Worm (Caenorhabditis elegans) whole organism, L1 larva: Measurements from ENCODE around the gene ZC266.1.
A peak's percentile ranks its signal among the peaks of the same experiment; 100 is the strongest.

ENCODE experiments used
- F16B12.6 ChIP-seq: fragments of 150-350 bp; optimal IDR thresholded peaks from 2 replicates; lab custom pipeline; 2014; ENCODE audit warnings: missing biosample characterization, missing genetic modification characterization
- aha-1 ChIP-seq: fragments of 150-350 bp; optimal IDR thresholded peaks from 2 replicates; lab custom pipeline; 2014; ENCODE audit warnings: missing biosample characterization, missing genetic modification characterization
- aly-2 ChIP-seq: fragments of 150-350 bp; optimal IDR thresholded peaks from 2 replicates; lab custom pipeline; 2014; ENCODE audit warnings: missing biosample characterization, missing genetic modification characterization
- ama-1 ChIP-seq: fragments of 150-350 bp; optimal IDR thresholded peaks from 2 replicates; lab custom pipeline; 2014
- blmp-1 ChIP-seq: fragments of 150-350 bp; optimal IDR thresholded peaks from 2 replicates; lab custom pipeline; 2014; ENCODE audit warnings: missing biosample characterization, missing genetic modification characterization
- ceh-63 ChIP-seq: fragments of 200-800 bp; sonication (Bioruptor generic); optimal IDR thresholded peaks from 2 replicates; lab custom pipeline; 2018; ENCODE audit warnings: mild to moderate bottlenecking, missing genetic modification characterization, missing compliant biosample characterization
- ceh-8 ChIP-seq: fragments of 200-800 bp; sonication (Bioruptor generic); optimal IDR thresholded peaks from 2 replicates; lab custom pipeline; 2018; ENCODE audit warnings: mild to moderate bottlenecking, missing genetic modification characterization, moderate library complexity, missing compliant biosample characterization
- ceh-88 ChIP-seq: fragments of 200-800 bp; sonication (Bioruptor generic); IDR thresholded peaks from 2 replicates; pipeline ENCODE4 v1.3.6; 2022; ENCODE audit warnings: missing genetic modification characterization, missing compliant biosample characterization
- dsc-1 ChIP-seq: sonication (generic microtip); optimal IDR thresholded peaks from 2 replicates; lab custom pipeline; 2016; ENCODE audit warnings: mild to moderate bottlenecking, missing genetic modification characterization, missing compliant biosample characterization
- efl-1 ChIP-seq, 4 experiments: fragments of 150-350 bp; optimal IDR thresholded peaks in 3 of 4; peaks in 1 of 4; 1 replicate in 1 of 4; 2 replicates in 3 of 4; lab custom pipeline; 2014; ENCODE audit warnings: missing biosample characterization in 2 of 4, missing genetic modification characterization in 2 of 4, missing genetic modification reagents in 2 of 4
- efl-3 ChIP-seq: fragments of 200-800 bp; sonication (Bioruptor generic); optimal IDR thresholded peaks from 2 replicates; lab custom pipeline; 2018; ENCODE audit warnings: mild to moderate bottlenecking, missing genetic modification characterization, missing compliant biosample characterization
- egl-27 ChIP-seq, 2 experiments: fragments of 150-350 bp in 1 of 2; sonication (generic microtip); optimal IDR thresholded peaks; 3 replicates each; lab custom pipeline; 2017 to 2018; ENCODE audit warnings: missing biosample characterization in 2 of 2, missing genetic modification characterization in 2 of 2, missing genetic modification reagents in 2 of 2
- elt-2 ChIP-seq: sonication (generic microtip); optimal IDR thresholded peaks from 2 replicates; lab custom pipeline; 2016; ENCODE audit warnings: missing genetic modification characterization, mild to moderate bottlenecking, inconsistent platforms, missing compliant biosample characterization, missing genetic modification reagents
- elt-3 ChIP-seq, 6 experiments: fragments of 150-350 bp in 1 of 6; sonication (generic microtip); optimal IDR thresholded peaks; 2 replicates each; lab custom pipeline; 2017 to 2018; ENCODE audit warnings: missing biosample characterization in 6 of 6, missing genetic modification characterization in 6 of 6, inconsistent platforms in 1 of 6
- ets-5 ChIP-seq: fragments of 200-800 bp; sonication (Bioruptor generic); IDR thresholded peaks from 2 replicates; pipeline ENCODE4 v1.3.6; 2022; ENCODE audit warnings: missing genetic modification characterization, missing compliant biosample characterization
- fkh-10 ChIP-seq: sonication (generic microtip); optimal IDR thresholded peaks from 2 replicates; lab custom pipeline; 2017; ENCODE audit warnings: missing biosample characterization, missing genetic modification reagents, missing genetic modification characterization
- fkh-8 ChIP-seq: sonication (generic microtip); optimal IDR thresholded peaks from 2 replicates; lab custom pipeline; 2016; ENCODE audit warnings: mild to moderate bottlenecking, missing genetic modification characterization, missing compliant biosample characterization
- hpl-2 ChIP-seq: fragments of 150-350 bp; optimal IDR thresholded peaks from 2 replicates; lab custom pipeline; 2014; ENCODE audit warnings: missing biosample characterization, missing genetic modification reagents, missing genetic modification characterization
- lin-13 ChIP-seq: fragments of 150-350 bp; optimal IDR thresholded peaks from 2 replicates; lab custom pipeline; 2014; ENCODE audit warnings: missing biosample characterization, missing genetic modification reagents, missing genetic modification characterization
- lin-14 ChIP-seq: fragments of 200-800 bp; sonication (Bioruptor generic); optimal IDR thresholded peaks from 2 replicates; lab custom pipeline; 2018; ENCODE audit warnings: mild to moderate bottlenecking, missing genetic modification characterization, moderate library complexity, missing compliant biosample characterization
- lin-15B ChIP-seq: fragments of 150-350 bp; sonication (generic microtip); optimal IDR thresholded peaks from 3 replicates; lab custom pipeline; 2014; ENCODE audit warnings: missing biosample characterization, missing genetic modification characterization
- lin-35 ChIP-seq, 2 experiments: fragments of 150-350 bp; optimal IDR thresholded peaks; 2 replicates each; lab custom pipeline; 2014; ENCODE audit warnings: missing biosample characterization in 2 of 2, missing genetic modification characterization in 2 of 2, missing genetic modification reagents in 2 of 2
- lin-39 ChIP-seq: fragments of 150-350 bp; optimal IDR thresholded peaks from 2 replicates; lab custom pipeline; 2014; ENCODE audit warnings: missing biosample characterization, missing genetic modification reagents, missing genetic modification characterization
- mdl-1 ChIP-seq, 2 experiments: fragments of 150-350 bp; optimal IDR thresholded peaks; 2 replicates each; lab custom pipeline; 2014 to 2017; ENCODE audit warnings: missing biosample characterization in 2 of 2, missing genetic modification characterization in 2 of 2, inconsistent platforms in 1 of 2
- nhr-12 ChIP-seq: sonication (generic microtip); optimal IDR thresholded peaks from 2 replicates; lab custom pipeline; 2017; ENCODE audit warnings: missing biosample characterization, missing genetic modification characterization
- nhr-20 ChIP-seq: sonication (generic microtip); optimal IDR thresholded peaks from 2 replicates; lab custom pipeline; 2016; ENCODE audit warnings: mild to moderate bottlenecking, missing genetic modification characterization, missing compliant biosample characterization
- nhr-28 ChIP-seq: fragments of 150-350 bp; optimal IDR thresholded peaks from 2 replicates; lab custom pipeline; 2014; ENCODE audit warnings: missing biosample characterization, missing genetic modification characterization
- nhr-47 ChIP-seq: sonication (generic microtip); optimal IDR thresholded peaks from 2 replicates; lab custom pipeline; 2016; ENCODE audit warnings: mild to moderate bottlenecking, missing genetic modification characterization, moderate library complexity, missing compliant biosample characterization
- nhr-71 ChIP-seq: sonication (generic microtip); optimal IDR thresholded peaks from 2 replicates; lab custom pipeline; 2016; ENCODE audit warnings: mild to moderate bottlenecking, missing genetic modification characterization, moderate library complexity, missing compliant biosample characterization
- nhr-76 ChIP-seq: sonication (generic microtip); optimal IDR thresholded peaks from 2 replicates; lab custom pipeline; 2017; ENCODE audit warnings: missing biosample characterization, missing genetic modification characterization
- nhr-84 ChIP-seq: sonication (generic microtip); optimal IDR thresholded peaks from 2 replicates; lab custom pipeline; 2017; ENCODE audit warnings: missing biosample characterization, missing genetic modification characterization
- nhr-85 ChIP-seq: sonication (generic microtip); peaks from one replicate; lab custom pipeline; 2016; ENCODE audit warnings: missing genetic modification characterization, inconsistent platforms, missing compliant biosample characterization
- nhr-90 ChIP-seq: sonication (generic microtip); optimal IDR thresholded peaks from 2 replicates; lab custom pipeline; 2016; ENCODE audit warnings: mild to moderate bottlenecking, missing genetic modification characterization, missing compliant biosample characterization; ENCODE audit not compliant: poor library complexity
- pqm-1 ChIP-seq: sonication (generic microtip); optimal IDR thresholded peaks from 3 replicates; lab custom pipeline; 2017; ENCODE audit warnings: missing biosample characterization, missing genetic modification characterization
- rnt-1 ChIP-seq: sonication (generic microtip); optimal IDR thresholded peaks from 2 replicates; lab custom pipeline; 2016; ENCODE audit warnings: mild to moderate bottlenecking, missing genetic modification characterization, moderate library complexity, missing compliant biosample characterization
- skn-1 ChIP-seq: fragments of 150-350 bp; optimal IDR thresholded peaks from 2 replicates; lab custom pipeline; 2014; ENCODE audit warnings: missing biosample characterization, missing genetic modification characterization
- sup-37 ChIP-seq: fragments of 200-800 bp; sonication (Bioruptor generic); optimal IDR thresholded peaks from 2 replicates; lab custom pipeline; 2018; ENCODE audit warnings: mild to moderate bottlenecking, missing genetic modification characterization, missing compliant biosample characterization
- swsn-7 ChIP-seq: sonication (generic microtip); optimal IDR thresholded peaks from 2 replicates; lab custom pipeline; 2016; ENCODE audit warnings: missing genetic modification characterization, missing compliant biosample characterization
- unc-62 ChIP-seq: fragments of 150-350 bp; optimal IDR thresholded peaks from 2 replicates; lab custom pipeline; 2014; ENCODE audit warnings: missing biosample characterization, missing genetic modification reagents, missing genetic modification characterization
- vab-15 ChIP-seq: sonication (generic microtip); optimal IDR thresholded peaks from 2 replicates; lab custom pipeline; 2017; ENCODE audit warnings: missing genotype, mild to moderate bottlenecking, missing genetic modification characterization, missing compliant biosample characterization
- xbp-1 ChIP-seq: sonication (generic microtip); optimal IDR thresholded peaks from 2 replicates; lab custom pipeline; 2016; ENCODE audit warnings: missing genetic modification characterization, missing compliant biosample characterization
- zip-4 ChIP-seq: fragments of 200-800 bp; sonication (Bioruptor generic); optimal IDR thresholded peaks from 2 replicates; lab custom pipeline; 2018; ENCODE audit warnings: mild to moderate bottlenecking, missing genetic modification characterization, moderate library complexity, missing compliant biosample characterization
- ztf-11 ChIP-seq, 2 experiments: sonication (generic microtip); optimal IDR thresholded peaks; 2 replicates each; lab custom pipeline; 2016 to 2017; ENCODE audit warnings: missing genetic modification characterization in 2 of 2, missing biosample characterization in 1 of 2, missing compliant biosample characterization in 1 of 2

ZC266.1 gene

DNA sequence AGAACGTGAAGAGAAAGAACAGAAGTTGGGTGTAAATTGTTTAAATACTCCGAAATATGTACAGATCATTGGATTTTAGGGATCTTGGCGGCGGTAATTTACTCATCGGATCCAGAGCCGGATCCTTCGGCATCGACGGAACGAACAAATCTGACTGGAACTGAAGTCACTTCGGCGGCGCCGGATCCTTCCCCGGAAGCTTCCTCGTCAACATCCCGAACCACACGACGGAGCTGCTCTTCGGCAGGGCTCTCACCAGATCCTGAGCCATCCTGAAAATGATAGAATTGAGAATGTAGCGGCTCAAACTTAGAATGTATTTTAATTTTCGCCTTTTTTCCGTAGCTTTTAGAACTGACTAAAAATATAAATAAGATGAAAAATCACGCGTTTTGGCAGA lies 8.4 kb downstream of the ZC266.1 start:
- TF ChIP-seq lin-13 (no peak), nhr-76 (no peak), dsc-1 (tag; lab: Kevin White, UChicago) (no peak), ama-1 (no peak), nhr-85 (tag; lab: Kevin White, UChicago) (no peak), nhr-28 (tag; lab: Kevin White, UChicago) (no peak), skn-1 (no peak), ets-5 (GFP tag; lab: Robert Waterston, UW) (no peak), aha-1 (no peak), xbp-1 (tag; lab: Kevin White, UChicago) (no peak), blmp-1 (no peak)

DNA sequence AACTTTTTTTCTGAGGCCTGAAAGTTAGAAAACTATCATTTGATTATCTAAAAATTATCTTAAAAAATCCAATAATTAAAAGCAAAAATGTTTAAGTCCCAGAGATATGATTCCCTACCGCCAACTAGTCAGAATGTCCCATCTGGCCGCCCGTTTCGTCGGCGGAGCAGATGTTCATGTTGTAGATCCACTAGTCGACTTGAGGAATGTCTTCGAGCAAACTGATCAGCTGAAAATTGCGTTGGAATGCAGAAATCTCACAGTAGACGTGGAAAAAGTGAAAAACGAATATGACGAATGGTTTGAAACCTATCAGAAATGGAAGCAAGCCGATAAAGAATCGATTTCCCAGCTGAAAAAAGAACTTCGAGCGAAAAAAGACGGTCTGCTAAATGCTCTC lies 10.9 kb downstream of the ZC266.1 start, which contains the start of gene K03B4.1:
Gene K03B4.1 (plus strand): TSS at position 97 of the 400 bp plus-strand sequence.
- TF ChIP-seq ama-1 (peak; percentile 38), mdl-1 (tag; optimal IDR thresholded peaks at IDR 0.05; lab: Kevin White, UChicago) (no peak), swsn-7 (tag; lab: Kevin White, UChicago) (no peak), nhr-71 (tag; lab: Kevin White, UChicago) (no peak), nhr-47 (tag; lab: Kevin White, UChicago) (no peak), nhr-12 (tag; lab: Kevin White, UChicago) (no peak), efl-1 (optimal IDR thresholded peaks at IDR 0.05; lab: Kevin White, UChicago) (no peak), efl-1 (GFP tag; optimal IDR thresholded peaks at IDR 0.05 in 1 of 2; lab: Kevin White, UChicago) (peak in 1 of 2 experiments; percentile 43)

DNA sequence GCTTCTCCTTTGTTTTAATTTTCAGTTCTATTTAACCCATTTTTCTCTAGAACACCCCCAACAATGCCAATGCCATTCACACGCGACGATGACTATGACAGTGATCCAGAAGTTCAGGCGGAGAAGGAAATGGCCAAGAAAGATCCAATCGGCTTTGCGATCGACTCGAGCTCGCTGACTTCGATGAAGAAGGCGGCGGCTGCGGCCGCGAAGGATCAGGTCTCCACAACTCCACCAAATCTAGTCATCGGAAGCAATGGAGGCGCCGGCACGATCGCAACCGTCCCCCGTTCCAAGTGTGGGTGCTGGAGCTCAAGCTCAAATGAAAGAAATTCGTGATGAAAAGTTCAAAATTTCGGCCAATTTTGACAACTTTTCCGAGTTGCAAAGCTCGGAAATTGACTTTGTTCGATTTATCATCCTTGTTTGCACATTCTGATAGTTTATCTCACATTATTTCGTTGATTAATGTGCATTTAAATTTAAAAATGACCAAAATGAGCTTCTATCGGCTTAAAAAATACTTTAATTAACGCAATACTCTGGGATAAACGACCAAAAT lies 12.1 kb downstream of the ZC266.1 start, which contains the start of gene K03B4.2:
Gene K03B4.2 (plus strand): TSS at position 51 of the 562 bp plus-strand sequence.
- TF ChIP-seq lin-35 (GFP tag; optimal IDR thresholded peaks at IDR 0.05; lab: Kevin White, UChicago) (no peak), efl-1 (optimal IDR thresholded peaks at IDR 0.05; lab: Kevin White, UChicago) (no peak), efl-1 (GFP tag; optimal IDR thresholded peaks at IDR 0.05 in 1 of 2; lab: Kevin White, UChicago) (peak in 1 of 2 experiments; percentile 81), nhr-71 (tag; lab: Kevin White, UChicago) (peak; percentile 11), nhr-90 (tag; lab: Kevin White, UChicago) (no peak), elt-2 (tag; lab: Kevin White, UChicago) (peak; percentile 3), hpl-2 (no peak), fkh-8 (no peak), ama-1 (peak; percentile 71), swsn-7 (tag; lab: Kevin White, UChicago) (no peak), efl-3 (GFP tag; lab: Kevin White, UChicago) (no peak)

DNA sequence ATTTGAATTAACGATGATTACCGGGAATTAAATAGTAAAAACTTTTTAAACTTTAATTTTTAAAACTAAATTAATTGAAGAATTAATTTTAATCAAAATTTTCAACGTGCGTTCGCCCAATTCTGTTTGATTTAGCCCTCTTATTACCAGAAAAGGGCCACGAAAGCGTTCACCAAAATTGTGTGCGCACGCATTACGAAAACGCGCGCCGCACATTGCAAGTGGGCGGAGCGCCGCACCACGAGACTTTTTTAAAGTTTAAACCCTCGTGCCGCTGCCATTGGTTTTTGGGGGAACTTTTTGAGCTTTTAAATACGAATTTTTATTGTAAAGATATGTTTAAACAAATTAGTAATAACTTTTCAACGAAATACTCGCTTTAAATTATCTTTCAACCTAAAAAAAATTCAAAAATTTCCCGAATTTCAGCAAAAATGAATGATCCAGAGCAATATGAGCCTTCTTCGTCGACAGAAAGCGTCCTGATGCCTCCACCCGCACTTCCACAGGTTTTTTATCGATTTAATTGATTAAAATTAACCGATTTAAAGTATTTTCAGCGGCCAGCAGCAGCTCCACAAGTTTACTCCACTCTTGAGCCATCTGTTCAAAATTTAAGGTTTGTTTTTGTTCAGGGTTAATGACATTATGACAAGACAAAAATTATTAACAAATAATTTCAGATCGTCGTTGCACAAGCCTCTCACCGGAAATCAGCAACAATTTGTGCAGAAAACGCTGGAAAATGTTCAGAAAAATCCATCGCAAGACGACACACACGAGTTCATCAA lies 13.2 kb downstream of the ZC266.1 start, which contains the start of gene taf-10:
Gene taf-10 (plus strand): TSS at position 424 of the 791 bp plus-strand sequence.
- TF ChIP-seq lin-14 (GFP tag; lab: Kevin White, UChicago): peak; percentile 75
- no peak for TF ChIP-seq pqm-1 (tag; lab: Kevin White, UChicago)
- no peak for TF ChIP-seq fkh-10
- TF ChIP-seq ceh-88 (GFP tag; lab: Robert Waterston, UW): no peak
- TF ChIP-seq elt-3 (tag; optimal IDR thresholded peaks at IDR 0.05; lab: Kevin White, UChicago): peak in 1 of 6 experiments; percentile 49
- no peak for TF ChIP-seq F16B12.6 (tag; lab: Kevin White, UChicago)
- TF ChIP-seq ztf-11 (tag; optimal IDR thresholded peaks at IDR 0.05; lab: Kevin White, UChicago): peak in 1 of 2 experiments; percentile 47
- TF ChIP-seq ets-5 (GFP tag; lab: Robert Waterston, UW): no peak
- TF ChIP-seq zip-4 (GFP tag; lab: Kevin White, UChicago): no peak
- peak; percentile 44 for TF ChIP-seq xbp-1 (tag; lab: Kevin White, UChicago)
- TF ChIP-seq unc-62: no peak
- peak; percentile 28 for TF ChIP-seq fkh-8
- TF ChIP-seq aly-2 (tag; lab: Kevin White, UChicago): no peak
- TF ChIP-seq lin-15B (tag; lab: Kevin White, UChicago): peak; percentile 9
- peak; percentile 62 for TF ChIP-seq nhr-20 (tag; lab: Kevin White, UChicago)
- no peak for TF ChIP-seq nhr-84 (tag; lab: Kevin White, UChicago)
- TF ChIP-seq sup-37: no peak
- TF ChIP-seq egl-27 (tag; optimal IDR thresholded peaks at IDR 0.05; lab: Kevin White, UChicago): no peak
- peak; percentile 16 for TF ChIP-seq elt-2 (tag; lab: Kevin White, UChicago)
- no peak for TF ChIP-seq vab-15 (tag; lab: Kevin White, UChicago)
- TF ChIP-seq ceh-8: no peak
- TF ChIP-seq lin-39 (tag; lab: Kevin White, UChicago): peak; percentile 28
- no peak for TF ChIP-seq ama-1
- peak; percentile 75 for TF ChIP-seq rnt-1 (tag; lab: Kevin White, UChicago)
- TF ChIP-seq ceh-63 (GFP tag; lab: Kevin White, UChicago): no peak
- TF ChIP-seq efl-1 (optimal IDR thresholded peaks at IDR 0.05; lab: Kevin White, UChicago): peak; percentile 55 to 61
- TF ChIP-seq efl-1 (GFP tag; optimal IDR thresholded peaks at IDR 0.05 in 1 of 2; lab: Kevin White, UChicago): peak; percentile 51 to 96
